Fruit fly (Drosophila melanogaster) whole organism, embryonic: Measurements from ENCODE around the gene xmas.
A peak's percentile ranks its signal among the peaks of the same experiment; 100 is the strongest.

ENCODE experiments used
- Aef1 ChIP-seq: fragments of 200-800 bp; sonication (Bioruptor generic); IDR thresholded peaks from 3 replicates; pipeline ENCODE4 v1.3.6; 2022; ENCODE audit warnings: missing biosample characterization, missing genetic modification characterization
- Bdp1 ChIP-seq: fragments of 200-800 bp; sonication (Bioruptor generic); optimal IDR thresholded peaks from 3 replicates; lab custom pipeline; 2016; ENCODE audit warnings: missing biosample characterization, missing genetic modification characterization
- CG10366 ChIP-seq: fragments of 200-800 bp; sonication (Bioruptor generic); IDR thresholded peaks from 2 replicates; pipeline ENCODE4 v1.3.6; 2022; ENCODE audit warnings: missing biosample characterization, missing genetic modification characterization
- CG11247 ChIP-seq: fragments of 200-800 bp; sonication (Bioruptor generic); IDR thresholded peaks from 2 replicates; pipeline ENCODE4 v1.3.6; 2022; ENCODE audit warnings: missing biosample characterization, missing genetic modification characterization
- CG11695 ChIP-seq: fragments of 200-800 bp; sonication (Bioruptor generic); IDR thresholded peaks from 3 replicates; pipeline ENCODE4 v1.3.6; 2022; ENCODE audit warnings: missing biosample characterization, missing genetic modification characterization
- CG12219 ChIP-seq: fragments of 200-800 bp; sonication (Bioruptor generic); optimal IDR thresholded peaks from 3 replicates; lab custom pipeline; 2018; ENCODE audit warnings: missing biosample characterization, mild to moderate bottlenecking, missing genetic modification characterization
- CG14050 ChIP-seq: fragments of 200-800 bp; sonication (Bioruptor generic); IDR thresholded peaks from 3 replicates; pipeline ENCODE4 v1.3.6; 2022; ENCODE audit warnings: missing biosample characterization, missing genetic modification characterization
- CG14667 ChIP-seq: fragments of 200-800 bp; sonication (Bioruptor generic); IDR thresholded peaks from 2 replicates; pipeline ENCODE4 v1.3.6; 2022; ENCODE audit warnings: missing biosample characterization, missing genetic modification characterization
- CG14710 ChIP-seq: fragments of 200-800 bp; sonication (Bioruptor generic); optimal IDR thresholded peaks from 3 replicates; lab custom pipeline; 2019; ENCODE audit warnings: missing biosample characterization, mild to moderate bottlenecking, missing genetic modification characterization, moderate library complexity
- CG14860 ChIP-seq: fragments of 200-800 bp; sonication (Bioruptor generic); IDR thresholded peaks from 3 replicates; pipeline ENCODE4 v1.3.6; 2022; ENCODE audit warnings: missing biosample characterization, missing genetic modification characterization; ENCODE audit not compliant: partially characterized antibody
- CG1602 ChIP-seq: fragments of 200-800 bp; sonication (Bioruptor generic); optimal IDR thresholded peaks from 3 replicates; lab custom pipeline; 2016; ENCODE audit warnings: missing biosample characterization, missing genetic modification characterization
- CG17385 ChIP-seq: fragments of 200-800 bp; sonication (Bioruptor generic); optimal IDR thresholded peaks from 3 replicates; lab custom pipeline; 2018; ENCODE audit warnings: missing biosample characterization, mild to moderate bottlenecking, missing genetic modification characterization
- CG17802 ChIP-seq: fragments of 200-800 bp; sonication (Bioruptor generic); optimal IDR thresholded peaks from 2 replicates; lab custom pipeline; 2018; ENCODE audit warnings: missing biosample characterization, mild to moderate bottlenecking, missing genetic modification characterization, moderate library complexity
- CG17829 ChIP-seq: fragments of 200-800 bp; optimal IDR thresholded peaks from 2 replicates; lab custom pipeline; 2019; ENCODE audit warnings: missing biosample characterization, mild to moderate bottlenecking, missing genetic modification characterization, moderate library complexity
- CG18764 ChIP-seq: fragments of 200-800 bp; sonication (Bioruptor generic); optimal IDR thresholded peaks from 3 replicates; lab custom pipeline; 2016; ENCODE audit warnings: missing biosample characterization, missing genetic modification characterization
- CG2202 ChIP-seq: fragments of 200-800 bp; sonication (Bioruptor generic); optimal IDR thresholded peaks from 2 replicates; lab custom pipeline; 2018; ENCODE audit warnings: missing biosample characterization, mild to moderate bottlenecking, missing genetic modification characterization
- CG31388 ChIP-seq: fragments of 200-800 bp; sonication (Bioruptor generic); optimal IDR thresholded peaks from 2 replicates; lab custom pipeline; 2016; ENCODE audit warnings: missing biosample characterization, missing genetic modification characterization
- CG3407 ChIP-seq: fragments of 200-800 bp; sonication (Bioruptor generic); optimal IDR thresholded peaks from 2 replicates; lab custom pipeline; 2018; ENCODE audit warnings: missing biosample characterization, mild to moderate bottlenecking, missing genetic modification characterization
- CG4854 ChIP-seq: fragments of 200-800 bp; sonication (Bioruptor generic); optimal IDR thresholded peaks from 2 replicates; lab custom pipeline; 2016; ENCODE audit warnings: missing biosample characterization, missing genetic modification characterization, inconsistent platforms
- CG5245 ChIP-seq: fragments of 200-800 bp; sonication (Bioruptor generic); optimal IDR thresholded peaks from 3 replicates; lab custom pipeline; 2016; ENCODE audit warnings: missing biosample characterization, missing genetic modification characterization
- CG6683 ChIP-seq: fragments of 200-800 bp; sonication (Bioruptor generic); optimal IDR thresholded peaks from 2 replicates; lab custom pipeline; 2017; ENCODE audit warnings: missing biosample characterization, mild to moderate bottlenecking, missing genetic modification characterization, missing genetic modification reagents
- CG6813 ChIP-seq: fragments of 200-800 bp; sonication (Bioruptor generic); optimal IDR thresholded peaks from 2 replicates; lab custom pipeline; 2017; ENCODE audit warnings: missing biosample characterization, missing genetic modification characterization, mild to moderate bottlenecking, moderate library complexity, missing genetic modification reagents
- CG8281 ChIP-seq: fragments of 200-800 bp; sonication (Bioruptor generic); optimal IDR thresholded peaks from 2 replicates; lab custom pipeline; 2018; ENCODE audit warnings: missing biosample characterization, mild to moderate bottlenecking, missing genetic modification characterization, moderate library complexity
- CG9215 ChIP-seq: fragments of 200-800 bp; sonication (Bioruptor generic); IDR thresholded peaks from 2 replicates; pipeline ENCODE4 v1.3.6; 2022; ENCODE audit warnings: missing biosample characterization, missing genetic modification characterization
- CG9727 ChIP-seq: fragments of 200-800 bp; sonication (Bioruptor generic); optimal IDR thresholded peaks from 3 replicates; lab custom pipeline; 2017; ENCODE audit warnings: missing biosample characterization, mild to moderate bottlenecking, missing genetic modification characterization
- CG9797 ChIP-seq: fragments of 200-800 bp; sonication (Bioruptor generic); optimal IDR thresholded peaks from 3 replicates; lab custom pipeline; 2018; ENCODE audit warnings: missing biosample characterization, mild to moderate bottlenecking, missing genetic modification characterization
- E2f2 ChIP-seq: fragments of 200-800 bp; sonication (Bioruptor generic); IDR thresholded peaks from 2 replicates; pipeline ENCODE4 v1.3.6; 2022; ENCODE audit warnings: missing biosample characterization, missing genetic modification characterization
- HLH3B ChIP-seq: fragments of 200-800 bp; sonication (Bioruptor generic); IDR thresholded peaks from 2 replicates; pipeline ENCODE4 v1.3.6; 2022; ENCODE audit warnings: missing biosample characterization, missing genetic modification characterization
- Hey ChIP-seq: fragments of 200-800 bp; sonication (Bioruptor generic); optimal IDR thresholded peaks from 3 replicates; lab custom pipeline; 2018; ENCODE audit warnings: missing biosample characterization, mild to moderate bottlenecking, missing genetic modification characterization
- HmgD ChIP-seq: fragments of 200-800 bp; sonication (Bioruptor generic); optimal IDR thresholded peaks from 3 replicates; lab custom pipeline; 2016; ENCODE audit warnings: missing biosample characterization, missing genetic modification characterization
- Hr78 ChIP-seq, 2 experiments: fragments of 200-800 bp in 1 of 2; fragments of >200 bp in 1 of 2; sonication (Bioruptor generic) in 1 of 2; optimal IDR thresholded peaks; 2 replicates each; lab custom pipeline; 2017 to 2019; ENCODE audit warnings: missing biosample characterization in 2 of 2, missing genetic modification characterization in 2 of 2, mild to moderate bottlenecking in 1 of 2, moderate library complexity in 1 of 2
- Hsf ChIP-seq: fragments of 200-800 bp; sonication (Bioruptor generic); optimal IDR thresholded peaks from 3 replicates; lab custom pipeline; 2016; ENCODE audit warnings: missing biosample characterization, missing genetic modification characterization
- Opbp ChIP-seq: fragments of 200-800 bp; sonication (Bioruptor generic); IDR thresholded peaks from 3 replicates; pipeline ENCODE4 v1.3.6; 2022; ENCODE audit warnings: missing biosample characterization, missing genetic modification characterization; ENCODE audit not compliant: partially characterized antibody
- Ravus ChIP-seq: fragments of 200-800 bp; sonication (Bioruptor generic); IDR thresholded peaks from 2 replicates; pipeline ENCODE4 v1.3.6; 2022; ENCODE audit warnings: missing biosample characterization, missing genetic modification characterization
- Rfx ChIP-seq: fragments of 200-800 bp; sonication (Bioruptor generic); IDR thresholded peaks from 2 replicates; pipeline ENCODE4 v1.3.6; 2022; ENCODE audit warnings: missing biosample characterization, missing genetic modification characterization
- Sox100B ChIP-seq: fragments of 200-800 bp; sonication (Bioruptor generic); optimal IDR thresholded peaks from 3 replicates; lab custom pipeline; 2018; ENCODE audit warnings: missing biosample characterization, mild to moderate bottlenecking, missing genetic modification characterization
- abd-A ChIP-seq: fragments of 200-800 bp; sonication (Bioruptor generic); optimal IDR thresholded peaks from 3 replicates; lab custom pipeline; 2019; ENCODE audit warnings: missing biosample characterization, mild to moderate bottlenecking, missing genetic modification characterization, moderate library complexity
- ase ChIP-seq: fragments of 200-800 bp; sonication (Bioruptor generic); IDR thresholded peaks from 3 replicates; pipeline ENCODE4 v1.3.6; 2022; ENCODE audit warnings: missing biosample characterization, missing genetic modification characterization
- bab2 ChIP-seq: fragments of 200-800 bp; sonication (Bioruptor generic); optimal IDR thresholded peaks from 2 replicates; lab custom pipeline; 2016; ENCODE audit warnings: missing biosample characterization, missing genetic modification characterization
- crc ChIP-seq: fragments of 200-800 bp; sonication (Bioruptor generic); optimal IDR thresholded peaks from 2 replicates; lab custom pipeline; 2016; ENCODE audit warnings: missing biosample characterization, missing genetic modification characterization
- ems ChIP-seq: fragments of 200-800 bp; sonication (Bioruptor generic); optimal IDR thresholded peaks from 3 replicates; lab custom pipeline; 2016; ENCODE audit warnings: missing biosample characterization, missing genetic modification characterization
- gce ChIP-seq: fragments of 200-800 bp; sonication (Bioruptor generic); IDR thresholded peaks from 3 replicates; pipeline ENCODE4 v1.3.6; 2022; ENCODE audit warnings: missing biosample characterization, missing genetic modification characterization
- gsb ChIP-seq: fragments of 200-800 bp; sonication (Bioruptor generic); IDR thresholded peaks from 2 replicates; pipeline ENCODE4 v1.3.6; 2022; ENCODE audit warnings: missing biosample characterization, missing genetic modification characterization
- lilli ChIP-seq: fragments of 200-800 bp; sonication (Bioruptor generic); optimal IDR thresholded peaks from 3 replicates; lab custom pipeline; 2016; ENCODE audit warnings: missing biosample characterization, missing genetic modification characterization
- luna ChIP-seq: fragments of 200-800 bp; sonication (Bioruptor generic); optimal IDR thresholded peaks from 2 replicates; lab custom pipeline; 2016; ENCODE audit warnings: missing biosample characterization, missing genetic modification characterization
- mam ChIP-seq: fragments of 200-800 bp; sonication (Bioruptor generic); optimal IDR thresholded peaks from 3 replicates; lab custom pipeline; 2016; ENCODE audit warnings: missing biosample characterization, missing genetic modification characterization
- oc ChIP-seq: fragments of 200-800 bp; sonication (Bioruptor generic); optimal IDR thresholded peaks from 2 replicates; lab custom pipeline; 2018; ENCODE audit warnings: missing biosample characterization, mild to moderate bottlenecking, missing genetic modification characterization, moderate library complexity
- p53 ChIP-seq: fragments of 200-800 bp; sonication (Bioruptor generic); optimal IDR thresholded peaks from 2 replicates; lab custom pipeline; 2016; ENCODE audit warnings: missing biosample characterization, missing genetic modification characterization
- psq ChIP-seq: fragments of 200-800 bp; sonication (Bioruptor generic); optimal IDR thresholded peaks from 2 replicates; lab custom pipeline; 2017; ENCODE audit warnings: missing biosample characterization, missing genetic modification characterization
- repo ChIP-seq: fragments of 200-800 bp; sonication (Bioruptor generic); optimal IDR thresholded peaks from 2 replicates; lab custom pipeline; 2016; ENCODE audit warnings: missing biosample characterization, missing genetic modification characterization
- sug ChIP-seq: fragments of 200-800 bp; optimal IDR thresholded peaks from 2 replicates; lab custom pipeline; 2019; ENCODE audit warnings: missing biosample characterization, mild to moderate bottlenecking, missing genetic modification characterization, moderate library complexity
- usp ChIP-seq: fragments of >200 bp; optimal IDR thresholded peaks from 2 replicates; lab custom pipeline; 2017; ENCODE audit warnings: missing biosample characterization, missing genetic modification characterization

Gene xmas

DNA sequence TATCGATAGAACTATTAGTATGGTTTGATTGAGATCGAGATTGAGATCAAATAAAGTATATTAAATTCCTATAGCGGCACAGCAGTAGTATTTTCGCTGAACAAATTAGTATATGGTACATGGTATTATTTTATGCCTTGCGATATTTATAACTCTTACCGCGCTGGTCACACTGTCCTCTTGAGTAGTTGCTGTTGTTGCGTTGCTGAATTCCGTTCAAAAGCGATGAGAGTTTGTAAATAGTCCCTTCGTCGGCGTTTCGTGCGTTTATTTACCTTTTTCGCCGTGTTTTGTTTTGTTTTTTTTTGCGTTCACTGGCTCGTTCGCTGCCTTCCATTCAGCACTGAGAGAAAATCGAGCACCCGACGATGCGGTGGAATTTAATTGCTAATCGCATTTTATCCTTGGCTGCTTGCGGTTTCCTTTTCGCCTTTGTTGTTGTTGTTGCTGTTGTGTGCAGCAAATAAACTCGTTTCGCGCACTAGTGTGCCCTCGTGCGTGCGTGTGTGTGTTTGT is 51.6 kb downstream of the xmas start, which contains the start of gene CG5004 (continued):
- TF ChIP-seq Aef1 (GFP tag; lab: Robert Waterston, UW) (peak; percentile 58; the same call in 2 of the 3 replicates), Bdp1 (no peak), gsb (GFP tag; lab: Robert Waterston, UW) (no peak), usp (GFP tag; lab: Kevin White, UChicago) (no peak), E2f2 (peak; percentile 56), CG4854 (GFP tag; lab: Kevin White, UChicago) (no peak), CG14860 (0 out of 3 replicates have a peak, but pooled peaks have one; percentile 43), CG2202 (tag; lab: Kevin White, UChicago) (no peak), CG9727 (GFP tag; lab: Kevin White, UChicago) (no peak), crc (no peak), ems (GFP tag; lab: Kevin White, UChicago) (no peak), CG17802 (tag; lab: Kevin White, UChicago) (no peak), Rfx (GFP tag; lab: Robert Waterston, UW) (0 out of 2 replicates have a peak, but pooled peaks have one; percentile 8), CG31388 (GFP tag; lab: Kevin White, UChicago) (no peak), CG17385 (GFP tag; lab: Kevin White, UChicago) (no peak), CG9797 (GFP tag; lab: Kevin White, UChicago) (peak; percentile 67), CG8281 (no peak), Hr78 (GFP tag; optimal IDR thresholded peaks at IDR 0.05; lab: Kevin White, UChicago) (no peak), CG11247 (no peak), Hey (tag; lab: Kevin White, UChicago) (no peak), CG10366 (GFP tag; lab: Robert Waterston, UW) (no peak), CG18764 (no peak), psq (GFP tag; lab: Kevin White, UChicago) (no peak), luna (no peak), lilli (GFP tag; lab: Kevin White, UChicago) (no peak), abd-A (tag; lab: Kevin White, UChicago) (no peak), CG6683 (GFP tag; lab: Kevin White, UChicago) (no peak), CG3407 (GFP tag; lab: Kevin White, UChicago) (no peak), bab2 (GFP tag; lab: Kevin White, UChicago) (no peak), Ravus (GFP tag; lab: Robert Waterston, UW) (no peak), gce (GFP tag; lab: Robert Waterston, UW) (no peak), CG17829 (no peak), CG12219 (GFP tag; lab: Kevin White, UChicago) (no peak), CG5245 (GFP tag; lab: Kevin White, UChicago) (no peak), HmgD (GFP tag; lab: Kevin White, UChicago) (no peak), Hsf (GFP tag; lab: Kevin White, UChicago) (no peak), repo (no peak), ase (no peak), sug (tag; lab: Kevin White, UChicago) (no peak), Opbp (peak; percentile 59; the same call in 2 of the 3 replicates), HLH3B (GFP tag; lab: Robert Waterston, UW) (no peak), mam (GFP tag; lab: Kevin White, UChicago) (no peak), CG1602 (GFP tag; lab: Kevin White, UChicago) (no peak), CG14667 (GFP tag; lab: Robert Waterston, UW) (no peak), Sox100B (GFP tag; lab: Kevin White, UChicago) (no peak), p53 (no peak), CG6813 (no peak), CG14050 (GFP tag; lab: Robert Waterston, UW) (no peak), oc (tag; lab: Kevin White, UChicago) (peak; percentile 18), CG11695 (GFP tag; lab: Robert Waterston, UW) (no peak), CG14710 (tag; lab: Kevin White, UChicago) (no peak), CG9215 (GFP tag; lab: Robert Waterston, UW) (no peak)
